Fruit fly (Drosophila melanogaster) whole organism, embryonic: ENCODE results near the gene CG12947.

Experiments used
- B-H2 ChIP-seq: fragments of 200-800 bp; sonication (Bioruptor generic); optimal IDR thresholded peaks from 2 replicates; lab custom pipeline; 2018; ENCODE audit warnings: missing biosample characterization, mild to moderate bottlenecking, missing genetic modification characterization
- CG10147 ChIP-seq: fragments of 200-800 bp; sonication (Bioruptor generic); optimal IDR thresholded peaks from 2 replicates; lab custom pipeline; 2019; ENCODE audit warnings: missing biosample characterization, mild to moderate bottlenecking, missing genetic modification characterization, moderate library complexity
- CG14667 ChIP-seq: fragments of 200-800 bp; sonication (Bioruptor generic); IDR thresholded peaks from 2 replicates; pipeline ENCODE4 v1.3.6; 2022; ENCODE audit warnings: missing biosample characterization, missing genetic modification characterization
- CG14710 ChIP-seq: fragments of 200-800 bp; sonication (Bioruptor generic); optimal IDR thresholded peaks from 3 replicates; lab custom pipeline; 2019; ENCODE audit warnings: missing biosample characterization, mild to moderate bottlenecking, missing genetic modification characterization, moderate library complexity
- CG16813 ChIP-seq: fragments of 200-800 bp; sonication (Bioruptor generic); IDR thresholded peaks from 3 replicates; pipeline ENCODE4 v1.3.6; 2022; ENCODE audit warnings: missing biosample characterization, missing genetic modification characterization; ENCODE audit not compliant: partially characterized antibody
- CG17359 ChIP-seq: fragments of 200-800 bp; sonication (Bioruptor generic); optimal IDR thresholded peaks from 3 replicates; lab custom pipeline; 2018; ENCODE audit warnings: missing biosample characterization, mild to moderate bottlenecking, missing genetic modification characterization, moderate library complexity
- CG17612 ChIP-seq: fragments of 200-800 bp; sonication (Bioruptor generic); IDR thresholded peaks from 2 replicates; pipeline ENCODE4 v1.3.6; 2022; ENCODE audit warnings: missing biosample characterization, missing genetic modification characterization
- CG18262 ChIP-seq: fragments of 200-800 bp; optimal IDR thresholded peaks from 3 replicates; lab custom pipeline; 2019; ENCODE audit warnings: missing biosample characterization, mild to moderate bottlenecking, missing genetic modification characterization, moderate library complexity
- CG18619 ChIP-seq: fragments of 200-800 bp; sonication (Bioruptor generic); optimal IDR thresholded peaks from 3 replicates; lab custom pipeline; 2017; ENCODE audit warnings: missing biosample characterization, mild to moderate bottlenecking, missing genetic modification characterization
- CG2120 ChIP-seq: fragments of 200-800 bp; sonication (Bioruptor generic); optimal IDR thresholded peaks from 3 replicates; lab custom pipeline; 2016; ENCODE audit warnings: missing biosample characterization, missing genetic modification characterization
- CG31441 ChIP-seq: fragments of 200-800 bp; sonication (Bioruptor generic); IDR thresholded peaks from 2 replicates; pipeline ENCODE4 v1.3.6; 2022; ENCODE audit warnings: missing biosample characterization, missing genetic modification characterization
- CG42726 ChIP-seq: fragments of 200-800 bp; sonication (Bioruptor generic); IDR thresholded peaks from 2 replicates; pipeline ENCODE4 v1.3.6; 2022; ENCODE audit warnings: missing biosample characterization, missing genetic modification characterization; ENCODE audit not compliant: partially characterized antibody
- CG4707 ChIP-seq: fragments of 200-800 bp; sonication (Bioruptor generic); optimal IDR thresholded peaks from 2 replicates; lab custom pipeline; 2018; ENCODE audit warnings: missing biosample characterization, mild to moderate bottlenecking, missing genetic modification characterization, moderate library complexity
- CG4820 ChIP-seq: fragments of 200-800 bp; sonication (Bioruptor generic); optimal IDR thresholded peaks from 3 replicates; lab custom pipeline; 2016; ENCODE audit warnings: missing biosample characterization, missing genetic modification characterization
- CG5180 ChIP-seq: fragments of 200-800 bp; sonication (Bioruptor generic); optimal IDR thresholded peaks from 3 replicates; lab custom pipeline; 2017; ENCODE audit warnings: missing biosample characterization, missing genetic modification characterization, mild to moderate bottlenecking, moderate library complexity, missing genetic modification reagents
- CG6791 ChIP-seq: fragments of 200-800 bp; sonication (Bioruptor generic); IDR thresholded peaks from 3 replicates; pipeline ENCODE4 v1.3.6; 2022; ENCODE audit warnings: missing biosample characterization, missing genetic modification characterization; ENCODE audit not compliant: partially characterized antibody
- CG7556 ChIP-seq: fragments of 200-800 bp; sonication (Bioruptor generic); optimal IDR thresholded peaks from 2 replicates; lab custom pipeline; 2017; ENCODE audit warnings: missing biosample characterization, mild to moderate bottlenecking, missing genetic modification characterization
- CG7928 ChIP-seq: fragments of 200-800 bp; sonication (Bioruptor generic); optimal IDR thresholded peaks from 2 replicates; lab custom pipeline; 2017; ENCODE audit warnings: missing biosample characterization, mild to moderate bottlenecking, missing genetic modification characterization
- CG8388 ChIP-seq: fragments of 200-800 bp; sonication (Bioruptor generic); optimal IDR thresholded peaks from 2 replicates; lab custom pipeline; 2019; ENCODE audit warnings: missing biosample characterization, mild to moderate bottlenecking, missing genetic modification characterization, moderate library complexity
- CG8944 ChIP-seq: fragments of 200-800 bp; sonication (Bioruptor generic); optimal IDR thresholded peaks from 3 replicates; lab custom pipeline; 2016; ENCODE audit warnings: missing biosample characterization, missing genetic modification characterization
- CG9215 ChIP-seq: fragments of 200-800 bp; sonication (Bioruptor generic); IDR thresholded peaks from 2 replicates; pipeline ENCODE4 v1.3.6; 2022; ENCODE audit warnings: missing biosample characterization, missing genetic modification characterization
- CG9437 ChIP-seq: fragments of 200-800 bp; sonication (Bioruptor generic); optimal IDR thresholded peaks from 2 replicates; lab custom pipeline; 2018; ENCODE audit warnings: missing biosample characterization, mild to moderate bottlenecking, missing genetic modification characterization
- CG9797 ChIP-seq: fragments of 200-800 bp; sonication (Bioruptor generic); optimal IDR thresholded peaks from 3 replicates; lab custom pipeline; 2018; ENCODE audit warnings: missing biosample characterization, mild to moderate bottlenecking, missing genetic modification characterization
- Dad ChIP-seq: fragments of 200-800 bp; sonication (Bioruptor generic); optimal IDR thresholded peaks from 3 replicates; lab custom pipeline; 2016; ENCODE audit warnings: missing biosample characterization, missing genetic modification characterization
- Doc3 ChIP-seq: fragments of 200-800 bp; sonication (Bioruptor generic); IDR thresholded peaks from 3 replicates; pipeline ENCODE4 v1.3.6; 2022; ENCODE audit warnings: missing biosample characterization, missing genetic modification characterization; ENCODE audit not compliant: partially characterized antibody
- Dp ChIP-seq: fragments of 200-800 bp; sonication (Bioruptor generic); optimal IDR thresholded peaks from 2 replicates; lab custom pipeline; 2018; ENCODE audit warnings: missing biosample characterization, mild to moderate bottlenecking, missing genetic modification characterization, moderate library complexity
- HmgZ ChIP-seq: fragments of 200-800 bp; sonication (Bioruptor generic); optimal IDR thresholded peaks from 2 replicates; lab custom pipeline; 2018; ENCODE audit warnings: missing biosample characterization, mild to moderate bottlenecking, missing genetic modification characterization
- Hr3 ChIP-seq: fragments of 200-800 bp; sonication (Bioruptor generic); optimal IDR thresholded peaks from 3 replicates; lab custom pipeline; 2016; ENCODE audit warnings: missing biosample characterization, missing genetic modification characterization
- NFAT ChIP-seq: fragments of 200-800 bp; sonication (Bioruptor generic); IDR thresholded peaks from 2 replicates; pipeline ENCODE4 v1.3.6; 2022; ENCODE audit warnings: missing biosample characterization, missing genetic modification characterization
- PHDP ChIP-seq: fragments of 200-800 bp; sonication (Bioruptor generic); optimal IDR thresholded peaks from 3 replicates; lab custom pipeline; 2018; ENCODE audit warnings: missing biosample characterization, mild to moderate bottlenecking, missing genetic modification characterization, moderate library complexity
- Poxn ChIP-seq: fragments of 200-800 bp; sonication (Bioruptor generic); IDR thresholded peaks from 2 replicates; pipeline ENCODE4 v1.3.6; 2022; ENCODE audit warnings: missing biosample characterization, missing genetic modification characterization
- Sox100B ChIP-seq: fragments of 200-800 bp; sonication (Bioruptor generic); optimal IDR thresholded peaks from 3 replicates; lab custom pipeline; 2018; ENCODE audit warnings: missing biosample characterization, mild to moderate bottlenecking, missing genetic modification characterization
- Sry-δ ChIP-seq: fragments of 200-800 bp; sonication (Bioruptor generic); optimal IDR thresholded peaks from 2 replicates; lab custom pipeline; 2016; ENCODE audit warnings: missing biosample characterization, missing genetic modification characterization
- YL-1 ChIP-seq: fragments of 200-800 bp; sonication (Bioruptor generic); optimal IDR thresholded peaks from 3 replicates; lab custom pipeline; 2017; ENCODE audit warnings: missing biosample characterization, mild to moderate bottlenecking, missing genetic modification characterization
- abd-A ChIP-seq: fragments of 200-800 bp; sonication (Bioruptor generic); optimal IDR thresholded peaks from 3 replicates; lab custom pipeline; 2019; ENCODE audit warnings: missing biosample characterization, mild to moderate bottlenecking, missing genetic modification characterization, moderate library complexity
- corto ChIP-seq: fragments of 200-800 bp; sonication (Bioruptor generic); optimal IDR thresholded peaks from 2 replicates; lab custom pipeline; 2016; ENCODE audit warnings: missing biosample characterization, mild to moderate bottlenecking, missing genetic modification characterization, moderate library complexity
- dmrt99B ChIP-seq: fragments of 200-800 bp; sonication (Bioruptor generic); optimal IDR thresholded peaks from 2 replicates; lab custom pipeline; 2018; ENCODE audit warnings: missing biosample characterization, mild to moderate bottlenecking, missing genetic modification characterization, moderate library complexity
- eve ChIP-seq, 2 experiments: fragments of >200 bp; optimal IDR thresholded peaks; 2 replicates each; lab custom pipeline; 2017; ENCODE audit warnings: missing biosample characterization in 2 of 2, missing genetic modification characterization in 2 of 2
- hb ChIP-seq: fragments of 200-800 bp; sonication (Bioruptor generic); IDR thresholded peaks from 3 replicates; pipeline ENCODE4 v1.3.6; 2022; ENCODE audit warnings: missing biosample characterization, missing genetic modification characterization; ENCODE audit not compliant: partially characterized antibody
- jing ChIP-seq: fragments of 200-800 bp; sonication (Bioruptor generic); optimal IDR thresholded peaks from 2 replicates; lab custom pipeline; 2018; ENCODE audit warnings: missing biosample characterization, mild to moderate bottlenecking, missing genetic modification characterization
- peb ChIP-seq: fragments of 200-800 bp; sonication (Bioruptor generic); IDR thresholded peaks from 2 replicates; pipeline ENCODE4 v1.3.6; 2022; ENCODE audit warnings: missing biosample characterization, missing genetic modification characterization
- pho ChIP-seq: fragments of 200-800 bp; sonication (Bioruptor generic); optimal IDR thresholded peaks from 2 replicates; lab custom pipeline; 2016; ENCODE audit warnings: missing biosample characterization, missing genetic modification characterization
- slp2 ChIP-seq: fragments of 200-800 bp; sonication (Bioruptor generic); optimal IDR thresholded peaks from 2 replicates; lab custom pipeline; 2016; ENCODE audit warnings: missing biosample characterization, missing genetic modification characterization
- sob ChIP-seq: fragments of 200-800 bp; sonication (Bioruptor generic); IDR thresholded peaks from 2 replicates; pipeline ENCODE4 v1.3.6; 2022; ENCODE audit warnings: missing biosample characterization, missing genetic modification characterization
- sqz ChIP-seq: fragments of 200-800 bp; sonication (Bioruptor generic); optimal IDR thresholded peaks from 3 replicates; lab custom pipeline; 2018; ENCODE audit warnings: missing biosample characterization, mild to moderate bottlenecking, missing genetic modification characterization
- sug ChIP-seq: fragments of 200-800 bp; optimal IDR thresholded peaks from 2 replicates; lab custom pipeline; 2019; ENCODE audit warnings: missing biosample characterization, mild to moderate bottlenecking, missing genetic modification characterization, moderate library complexity
- trem ChIP-seq: fragments of 200-800 bp; optimal IDR thresholded peaks from 3 replicates; lab custom pipeline; 2019; ENCODE audit warnings: missing biosample characterization, mild to moderate bottlenecking, missing genetic modification characterization, moderate library complexity
- vnd ChIP-seq: fragments of 200-800 bp; sonication (Bioruptor generic); IDR thresholded peaks from 3 replicates; pipeline ENCODE4 v1.3.6; 2022; ENCODE audit warnings: missing biosample characterization, missing genetic modification characterization; ENCODE audit not compliant: partially characterized antibody
- wor ChIP-seq: fragments of 200-800 bp; sonication (Bioruptor generic); IDR thresholded peaks from 2 replicates; pipeline ENCODE4 v1.3.6; 2022; ENCODE audit warnings: missing biosample characterization, missing genetic modification characterization
- zen2 ChIP-seq: fragments of 200-800 bp; sonication (Bioruptor generic); IDR thresholded peaks from 3 replicates; pipeline ENCODE4 v1.3.6; 2022; ENCODE audit warnings: missing biosample characterization, missing genetic modification characterization; ENCODE audit not compliant: partially characterized antibody

Gene CG12947

DNA sequence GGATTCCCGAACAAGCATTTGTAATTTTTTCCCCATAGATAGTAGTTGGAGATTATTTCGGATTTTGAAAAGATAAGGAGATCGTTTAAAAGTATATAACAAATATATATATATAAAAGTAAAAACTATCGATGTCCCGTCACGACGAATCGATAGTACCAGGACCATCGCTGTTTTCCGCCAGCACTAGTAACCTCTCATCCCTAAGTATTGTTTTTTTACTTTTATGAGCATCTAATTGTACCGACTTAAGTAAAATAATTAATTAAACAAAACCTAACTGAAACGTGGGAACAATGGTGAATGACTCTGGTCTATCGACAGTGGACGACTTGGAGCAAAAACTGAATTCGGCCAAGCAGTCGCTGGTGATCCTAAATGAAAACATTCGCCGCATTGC lies 39.2 kb upstream of the CG12947 start, which contains the start of gene Pnn:
Gene Pnn, plus strand, starts transcription at position 187 of the 400 bp plus-strand sequence.
- TF ChIP-seq Doc3 (peak; percentile 86), sqz (GFP tag; lab: Kevin White, UChicago) (peak; percentile 65), CG2120 (GFP tag; lab: Kevin White, UChicago) (peak; percentile 16), sob (no peak), eve (GFP tag; optimal IDR thresholded peaks at IDR 0.05; lab: Kevin White, UChicago) (no peak), trem (tag; lab: Kevin White, UChicago) (peak; percentile 67), CG6791 (GFP tag; lab: Robert Waterston, UW) (peak; percentile 88), CG7928 (GFP tag; lab: Kevin White, UChicago) (no peak), Dad (GFP tag; lab: Kevin White, UChicago) (no peak), CG9215 (GFP tag; lab: Robert Waterston, UW) (no peak), sug (tag; lab: Kevin White, UChicago) (peak; percentile 10), CG10147 (GFP tag; lab: Kevin White, UChicago) (no peak), CG42726 (peak; percentile 87; the same call in 1 of the 2 replicates), CG9437 (GFP tag; lab: Kevin White, UChicago) (peak; percentile 22), Hr3 (GFP tag; lab: Kevin White, UChicago) (no peak), CG8944 (GFP tag; lab: Kevin White, UChicago) (no peak), corto (GFP tag; lab: Kevin White, UChicago) (no peak), CG17359 (no peak), CG5180 (no peak), PHDP (no peak), CG31441 (GFP tag; lab: Robert Waterston, UW) (no peak), hb (GFP tag; lab: Robert Waterston, UW) (peak; percentile 86), vnd (peak; percentile 90), Sry-δ (GFP tag; lab: Kevin White, UChicago) (peak; percentile 83), Dp (GFP tag; lab: Kevin White, UChicago) (peak; percentile 27), CG9797 (GFP tag; lab: Kevin White, UChicago) (peak; percentile 17), Poxn (GFP tag; lab: Robert Waterston, UW) (no peak), dmrt99B (tag; lab: Kevin White, UChicago) (no peak), CG7556 (GFP tag; lab: Kevin White, UChicago) (no peak), wor (GFP tag; lab: Robert Waterston, UW) (no peak), HmgZ (tag; lab: Kevin White, UChicago) (peak; percentile 21), CG18619 (GFP tag; lab: Kevin White, UChicago) (no peak), B-H2 (GFP tag; lab: Kevin White, UChicago) (peak; percentile 21), CG16813 (peak; percentile 92), CG14667 (GFP tag; lab: Robert Waterston, UW) (no peak), CG18262 (tag; lab: Kevin White, UChicago) (peak; percentile 17), zen2 (GFP tag; lab: Robert Waterston, UW) (peak; percentile 85), peb (GFP tag; lab: Robert Waterston, UW) (no peak), YL-1 (GFP tag; lab: Kevin White, UChicago) (peak; percentile 21), CG8388 (GFP tag; lab: Kevin White, UChicago) (no peak), CG14710 (peak; percentile 59), NFAT (GFP tag; lab: Robert Waterston, UW) (peak; percentile 30; the same call in 1 of the 2 replicates), CG4820 (no peak), jing (GFP tag; lab: Kevin White, UChicago) (no peak), CG4707 (GFP tag; lab: Kevin White, UChicago) (no peak), abd-A (tag; lab: Kevin White, UChicago) (peak; percentile 64), slp2 (GFP tag; lab: Kevin White, UChicago) (no peak), Sox100B (GFP tag; lab: Kevin White, UChicago) (peak; percentile 6), CG17612 (GFP tag; lab: Robert Waterston, UW) (no peak), pho (GFP tag; lab: Kevin White, UChicago) (no peak)
